Worm (Caenorhabditis elegans) whole organism, late embryonic: ENCODE measurements around the gene nep-2.

ENCODE experiments used
- ama-1 ChIP-seq: fragments of 150-350 bp; optimal IDR thresholded peaks from 2 replicates; lab custom pipeline; 2014
- ceh-2 ChIP-seq: sonication (generic microtip); optimal IDR thresholded peaks from 2 replicates; lab custom pipeline; 2016; ENCODE audit warnings: missing genotype, missing genetic modification characterization, missing compliant biosample characterization
- ceh-22 ChIP-seq: sonication (generic microtip); optimal IDR thresholded peaks from 2 replicates; lab custom pipeline; 2017; ENCODE audit warnings: missing biosample characterization, missing genetic modification characterization
- ceh-9 ChIP-seq: sonication (generic microtip); optimal IDR thresholded peaks from 2 replicates; lab custom pipeline; 2016; ENCODE audit warnings: mild to moderate bottlenecking, missing genetic modification characterization, inconsistent platforms, missing compliant biosample characterization
- elt-2 ChIP-seq: sonication (generic microtip); optimal IDR thresholded peaks from 2 replicates; lab custom pipeline; 2016; ENCODE audit warnings: missing genetic modification reagents, missing genetic modification characterization, missing compliant biosample characterization
- fkh-10 ChIP-seq: fragments of 150-350 bp; optimal IDR thresholded peaks from 2 replicates; lab custom pipeline; 2014; ENCODE audit warnings: missing biosample characterization, missing genetic modification reagents, missing genetic modification characterization
- hlh-6 ChIP-seq: sonication (generic microtip); optimal IDR thresholded peaks from 2 replicates; lab custom pipeline; 2016; ENCODE audit warnings: missing genotype, missing genetic modification characterization, missing compliant biosample characterization
- npax-4 ChIP-seq: sonication (generic microtip); optimal IDR thresholded peaks from 2 replicates; lab custom pipeline; 2016; ENCODE audit warnings: missing genetic modification characterization, missing compliant biosample characterization
- pha-2 ChIP-seq: sonication (generic microtip); optimal IDR thresholded peaks from 2 replicates; lab custom pipeline; 2017; ENCODE audit warnings: mild to moderate bottlenecking, missing genetic modification characterization, missing compliant biosample characterization
- pha-4 ChIP-seq: fragments of 150-350 bp; optimal IDR thresholded peaks from 2 replicates; lab custom pipeline; 2018; ENCODE audit warnings: missing biosample characterization, missing genetic modification reagents, missing genetic modification characterization
- pros-1 ChIP-seq: fragments of 150-350 bp; optimal IDR thresholded peaks from 2 replicates; lab custom pipeline; 2014; ENCODE audit warnings: missing biosample characterization, missing genetic modification reagents, missing genetic modification characterization
- rnt-1 ChIP-seq: sonication (generic microtip); optimal IDR thresholded peaks from 2 replicates; lab custom pipeline; 2016; ENCODE audit warnings: missing genetic modification characterization, missing compliant biosample characterization
- sox-2 ChIP-seq: fragments of 200-800 bp; sonication (Bioruptor generic); IDR thresholded peaks from 2 replicates; pipeline ENCODE4 v1.3.6; 2022; ENCODE audit warnings: missing genetic modification reagents, missing genetic modification characterization, missing compliant biosample characterization
- tbx-7 ChIP-seq: sonication (generic microtip); optimal IDR thresholded peaks from 2 replicates; lab custom pipeline; 2016; ENCODE audit warnings: missing genotype, missing genetic modification characterization, missing compliant biosample characterization

DNA sequence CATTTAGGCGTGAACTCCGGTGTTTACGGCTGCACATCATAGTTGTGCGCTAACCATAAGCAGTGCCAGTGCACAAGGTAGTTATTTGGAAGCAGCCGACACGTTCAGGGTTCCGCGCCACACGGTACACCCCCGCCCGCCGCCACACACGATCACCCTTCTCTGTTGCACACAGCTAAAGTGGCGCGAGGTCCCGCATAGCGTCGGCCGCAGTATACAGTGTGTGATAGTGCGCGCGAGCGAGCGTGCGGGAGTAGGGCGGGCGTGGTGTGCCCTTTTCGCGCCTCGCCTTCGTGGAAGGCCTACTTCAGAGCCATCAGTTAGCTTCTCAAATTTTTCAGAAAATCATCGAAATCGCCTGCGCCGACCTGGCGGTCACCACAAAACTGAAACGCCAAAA is 11.4 kb upstream of the nep-2 start:
- TF ChIP-seq sox-2 (GFP tag; lab: Robert Waterston, UW) (no peak), pros-1 (tag; lab: Kevin White, UChicago) (no peak), fkh-10 (GFP tag; lab: Kevin White, UChicago) (no peak), ceh-22 (no peak), ceh-9 (tag; lab: Kevin White, UChicago) (no peak), pha-4 (tag; lab: Kevin White, UChicago) (no peak), hlh-6 (peak; percentile 37), elt-2 (tag; lab: Kevin White, UChicago) (no peak), ceh-2 (no peak), npax-4 (tag; lab: Kevin White, UChicago) (no peak), pha-2 (tag; lab: Kevin White, UChicago) (no peak), rnt-1 (tag; lab: Kevin White, UChicago) (no peak), ama-1 (lab: Kevin White, UChicago) (no peak), tbx-7 (no peak)
